Worm (Caenorhabditis elegans): ENCODE data around the gene str-246.

DNA sequence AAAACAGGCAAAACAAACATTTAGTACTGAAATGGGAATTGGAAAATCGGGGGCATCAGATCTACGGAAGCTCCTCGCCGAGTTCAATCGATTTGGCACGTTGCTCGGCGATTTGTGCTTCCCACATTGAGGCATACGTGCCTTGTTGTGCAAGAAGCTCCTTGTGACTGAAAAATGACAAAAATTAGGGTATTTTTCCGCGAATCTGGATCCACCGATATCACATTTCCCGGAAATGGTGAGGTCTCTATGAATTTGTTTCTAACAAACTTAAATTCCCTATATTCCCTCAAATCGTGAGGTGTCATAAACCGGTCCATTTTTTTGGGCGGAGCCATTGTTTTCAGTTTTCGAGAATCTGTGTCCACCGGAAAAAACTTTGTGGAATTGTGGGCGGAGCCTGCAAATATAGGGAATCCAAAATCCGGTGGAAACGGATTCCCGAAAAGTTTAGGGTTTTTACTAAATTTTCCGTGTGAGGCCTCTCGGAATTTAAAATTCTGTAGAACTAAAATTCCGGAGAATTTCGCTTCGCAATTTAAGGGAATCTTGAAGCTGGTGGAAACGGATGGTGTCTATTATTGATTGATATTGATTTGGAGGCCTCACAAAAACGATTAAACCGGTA is 14.3 kb downstream of the str-246 start:
- TF ChIP-seq aly-2 (tag; optimal IDR thresholded peaks at IDR 0.05) (no peak), lin-39 (tag; optimal IDR thresholded peaks at IDR 0.05) (no peak), egl-27 (tag; optimal IDR thresholded peaks at IDR 0.05) (no peak), pqm-1 (tag; optimal IDR thresholded peaks at IDR 0.05) (no peak), egl-13 (tag; optimal IDR thresholded peaks at IDR 0.05) (peak; percentile 78), nhr-77 (tag; optimal IDR thresholded peaks at IDR 0.05) (no peak), nhr-76 (tag; optimal IDR thresholded peaks at IDR 0.05) (no peak), elt-3 (tag; optimal IDR thresholded peaks at IDR 0.05) (no peak), snpc-4 (tag; optimal IDR thresholded peaks at IDR 0.05) (no peak), ceh-82 (tag; optimal IDR thresholded peaks at IDR 0.05) (no peak)

Measured in whole organism, L1 larva.